Fruit fly (Drosophila melanogaster): Measurements from ENCODE around the gene msl-3.
A peak's percentile ranks its signal among the peaks of the same experiment; 100 is the strongest.

The msl-3 gene

dm6 chr3L:7122136-7122535, 3.2 kb downstream of the msl-3 start:
- TF ChIP-seq usp (GFP tag; optimal IDR thresholded peaks at IDR 0.05) (no peak), EcR (GFP tag; optimal IDR thresholded peaks at IDR 0.05) (no peak), psq (optimal IDR thresholded peaks at IDR 0.05) (no peak), Dll (optimal IDR thresholded peaks at IDR 0.05) (no peak), CG8478 (optimal IDR thresholded peaks at IDR 0.05) (no peak), pan (optimal IDR thresholded peaks at IDR 0.05) (no peak)

- TF ChIP-seq usp (GFP tag; optimal IDR thresholded peaks at IDR 0.05) (no peak), EcR (GFP tag; optimal IDR thresholded peaks at IDR 0.05) (no peak), pan (optimal IDR thresholded peaks at IDR 0.05) (no peak), Dll (optimal IDR thresholded peaks at IDR 0.05) (no peak)
Measured at dm6 chr3L:7115944-7116343, 9.4 kb downstream of the msl-3 start.

dm6 chr3L:7113010-7113409, 12.3 kb downstream of the msl-3 start:
- peak in 1 of 2 experiments; percentile 4 for TF ChIP-seq EcR (GFP tag; optimal IDR thresholded peaks at IDR 0.05)
- TF ChIP-seq usp (GFP tag; optimal IDR thresholded peaks at IDR 0.05), result no peak
- no peak for TF ChIP-seq Dll (optimal IDR thresholded peaks at IDR 0.05)
- TF ChIP-seq CG8478 (optimal IDR thresholded peaks at IDR 0.05), result no peak
- TF ChIP-seq psq (optimal IDR thresholded peaks at IDR 0.05), result no peak

dm6 chr3L:7105693-7106092, 19.6 kb downstream of the msl-3 start:
- TF ChIP-seq usp (GFP tag; optimal IDR thresholded peaks at IDR 0.05) (no peak), EcR (GFP tag; optimal IDR thresholded peaks at IDR 0.05) (no peak), psq (optimal IDR thresholded peaks at IDR 0.05) (no peak), pan (optimal IDR thresholded peaks at IDR 0.05) (no peak), CG8478 (optimal IDR thresholded peaks at IDR 0.05) (no peak), Dll (optimal IDR thresholded peaks at IDR 0.05) (no peak)

- no peak for TF ChIP-seq psq (optimal IDR thresholded peaks at IDR 0.05)
- no peak for TF ChIP-seq EcR (GFP tag; optimal IDR thresholded peaks at IDR 0.05)
- no peak for TF ChIP-seq CG8478 (optimal IDR thresholded peaks at IDR 0.05)
- TF ChIP-seq Dll (optimal IDR thresholded peaks at IDR 0.05), result no peak
- no peak for TF ChIP-seq pan (optimal IDR thresholded peaks at IDR 0.05)
- TF ChIP-seq usp (GFP tag; optimal IDR thresholded peaks at IDR 0.05), result no peak
Measured at dm6 chr3L:7104485-7104884, 20.8 kb downstream of the msl-3 start.

- TF ChIP-seq CG8478 (optimal IDR thresholded peaks at IDR 0.05) (no peak), EcR (GFP tag; optimal IDR thresholded peaks at IDR 0.05) (no peak), pan (optimal IDR thresholded peaks at IDR 0.05) (no peak), usp (GFP tag; optimal IDR thresholded peaks at IDR 0.05) (no peak), psq (optimal IDR thresholded peaks at IDR 0.05) (no peak), Dll (optimal IDR thresholded peaks at IDR 0.05) (no peak)
Measured at dm6 chr3L:7103941-7104340, 21.4 kb downstream of the msl-3 start.

- TF ChIP-seq psq (optimal IDR thresholded peaks at IDR 0.05), result no peak
- no peak for TF ChIP-seq usp (GFP tag; optimal IDR thresholded peaks at IDR 0.05)
- TF ChIP-seq EcR (GFP tag; optimal IDR thresholded peaks at IDR 0.05), result no peak
- TF ChIP-seq pan (optimal IDR thresholded peaks at IDR 0.05), result no peak
- no peak for TF ChIP-seq CG8478 (optimal IDR thresholded peaks at IDR 0.05)
- TF ChIP-seq Dll (optimal IDR thresholded peaks at IDR 0.05), result no peak
Measured at dm6 chr3L:7096530-7096929, 28.8 kb downstream of the msl-3 start.

dm6 chr3L:7094548-7095072, 30.7 kb downstream of the msl-3 start, which contains the start of gene form3:
form3 (plus strand) TSS chr3L:7094818.
- TF ChIP-seq Dll (optimal IDR thresholded peaks at IDR 0.05) (no peak), pan (optimal IDR thresholded peaks at IDR 0.05) (no peak), CG8478 (optimal IDR thresholded peaks at IDR 0.05) (no peak), EcR (GFP tag; optimal IDR thresholded peaks at IDR 0.05) (no peak), psq (optimal IDR thresholded peaks at IDR 0.05) (no peak), usp (GFP tag; optimal IDR thresholded peaks at IDR 0.05) (no peak)

dm6 chr3L:7094020-7094419, 31.3 kb downstream of the msl-3 start:
- TF ChIP-seq EcR (GFP tag; optimal IDR thresholded peaks at IDR 0.05) (no peak), CG8478 (optimal IDR thresholded peaks at IDR 0.05) (no peak), Dll (optimal IDR thresholded peaks at IDR 0.05) (no peak), usp (GFP tag; optimal IDR thresholded peaks at IDR 0.05) (no peak), psq (optimal IDR thresholded peaks at IDR 0.05) (no peak), pan (optimal IDR thresholded peaks at IDR 0.05) (no peak)

- TF ChIP-seq CG8478 (optimal IDR thresholded peaks at IDR 0.05), result no peak
Measured at dm6 chr3L:7092904-7093303, 32.4 kb downstream of the msl-3 start, which contains the start of gene Cpr65Ec. Cpr65Ec (plus strand) TSS chr3L:7093204.

dm6 chr3L:7091331-7091904, 33.9 kb downstream of the msl-3 start:
- TF ChIP-seq Dll (optimal IDR thresholded peaks at IDR 0.05) (no peak), EcR (GFP tag; optimal IDR thresholded peaks at IDR 0.05) (no peak), CG8478 (optimal IDR thresholded peaks at IDR 0.05) (no peak), usp (GFP tag; optimal IDR thresholded peaks at IDR 0.05) (no peak), psq (optimal IDR thresholded peaks at IDR 0.05) (no peak), pan (optimal IDR thresholded peaks at IDR 0.05) (no peak)

dm6 chr3L:7090764-7091163, 34.6 kb downstream of the msl-3 start:
- TF ChIP-seq CG8478 (optimal IDR thresholded peaks at IDR 0.05), result no peak
- TF ChIP-seq usp (GFP tag; optimal IDR thresholded peaks at IDR 0.05), result no peak
- no peak for TF ChIP-seq EcR (GFP tag; optimal IDR thresholded peaks at IDR 0.05)
- TF ChIP-seq pan (optimal IDR thresholded peaks at IDR 0.05), result no peak
- no peak for TF ChIP-seq Dll (optimal IDR thresholded peaks at IDR 0.05)
- TF ChIP-seq psq (optimal IDR thresholded peaks at IDR 0.05), result no peak

- no peak for TF ChIP-seq psq (optimal IDR thresholded peaks at IDR 0.05)
- TF ChIP-seq CG8478 (optimal IDR thresholded peaks at IDR 0.05), result no peak
- TF ChIP-seq Dll (optimal IDR thresholded peaks at IDR 0.05), result no peak
- no peak for TF ChIP-seq pan (optimal IDR thresholded peaks at IDR 0.05)
- no peak for TF ChIP-seq usp (GFP tag; optimal IDR thresholded peaks at IDR 0.05)
- no peak for TF ChIP-seq EcR (GFP tag; optimal IDR thresholded peaks at IDR 0.05)
Measured at dm6 chr3L:7088687-7089086, 36.6 kb downstream of the msl-3 start, which contains the start of gene Cpr65Eb. Cpr65Eb (minus strand) TSS chr3L:7088787.
